Fruit fly (Drosophila melanogaster) whole organism, embryonic: ENCODE results near the gene Svil.

Experiments
- Atf6 ChIP-seq: fragments of 200-800 bp; sonication (Bioruptor generic); IDR thresholded peaks from 2 replicates; pipeline ENCODE4 v1.3.6; 2022; ENCODE audit warnings: missing biosample characterization, missing genetic modification characterization
- Awh ChIP-seq: fragments of 200-800 bp; sonication (Bioruptor generic); IDR thresholded peaks from 2 replicates; pipeline ENCODE4, ENCODE4 v1.3.6; 2022; ENCODE audit warnings: missing biosample characterization, missing genetic modification characterization
- CG10366 ChIP-seq: fragments of 200-800 bp; sonication (Bioruptor generic); IDR thresholded peaks from 2 replicates; pipeline ENCODE4 v1.3.6; 2022; ENCODE audit warnings: missing biosample characterization, missing genetic modification characterization
- CG10543 ChIP-seq: fragments of 200-800 bp; sonication (Bioruptor generic); optimal IDR thresholded peaks from 3 replicates; lab custom pipeline; 2017; ENCODE audit warnings: missing biosample characterization, mild to moderate bottlenecking, missing genetic modification characterization, moderate library complexity
- CG12104 ChIP-seq: fragments of 200-800 bp; sonication (Bioruptor generic); optimal IDR thresholded peaks from 3 replicates; lab custom pipeline; 2016; ENCODE audit warnings: missing biosample characterization, missing genetic modification characterization
- CG12659 ChIP-seq: fragments of 200-800 bp; sonication (Bioruptor generic); optimal IDR thresholded peaks from 3 replicates; lab custom pipeline; 2017; ENCODE audit warnings: mild to moderate bottlenecking, missing biosample characterization, missing genetic modification reagents, missing genetic modification characterization
- CG13775 ChIP-seq: fragments of 200-800 bp; sonication (Bioruptor generic); optimal IDR thresholded peaks from 3 replicates; lab custom pipeline; 2017; ENCODE audit warnings: missing biosample characterization, mild to moderate bottlenecking, missing genetic modification characterization
- CG14860 ChIP-seq: fragments of 200-800 bp; sonication (Bioruptor generic); IDR thresholded peaks from 3 replicates; pipeline ENCODE4 v1.3.6; 2022; ENCODE audit warnings: missing biosample characterization, missing genetic modification characterization; ENCODE audit not compliant: partially characterized antibody
- CG15514 ChIP-seq: fragments of 200-800 bp; sonication (Bioruptor generic); optimal IDR thresholded peaks from 3 replicates; lab custom pipeline; 2017; ENCODE audit warnings: missing biosample characterization, missing genetic modification characterization, mild to moderate bottlenecking, moderate library complexity, missing genetic modification reagents
- CG17361 ChIP-seq: fragments of 200-800 bp; sonication (Bioruptor generic); IDR thresholded peaks from 3 replicates; pipeline ENCODE4 v1.3.6; 2022; ENCODE audit warnings: missing biosample characterization, missing genetic modification characterization
- CG2116 ChIP-seq: fragments of 200-800 bp; sonication (Bioruptor generic); optimal IDR thresholded peaks from 3 replicates; lab custom pipeline; 2018; ENCODE audit warnings: missing biosample characterization, mild to moderate bottlenecking, missing genetic modification characterization
- CG2120 ChIP-seq: fragments of 200-800 bp; sonication (Bioruptor generic); optimal IDR thresholded peaks from 3 replicates; lab custom pipeline; 2016; ENCODE audit warnings: missing biosample characterization, missing genetic modification characterization
- CG4617 ChIP-seq: fragments of 200-800 bp; sonication (Bioruptor generic); optimal IDR thresholded peaks from 3 replicates; lab custom pipeline; 2016; ENCODE audit warnings: missing biosample characterization, missing genetic modification characterization, borderline replicate concordance
- CG6654 ChIP-seq: fragments of 200-800 bp; sonication (Bioruptor generic); optimal IDR thresholded peaks from 2 replicates; lab custom pipeline; 2017; ENCODE audit warnings: missing biosample characterization, mild to moderate bottlenecking, missing genetic modification characterization
- CG7928 ChIP-seq: fragments of 200-800 bp; sonication (Bioruptor generic); optimal IDR thresholded peaks from 2 replicates; lab custom pipeline; 2017; ENCODE audit warnings: missing biosample characterization, mild to moderate bottlenecking, missing genetic modification characterization
- CG8290 ChIP-seq, 3 experiments: fragments of 200-800 bp; sonication (Bioruptor generic); optimal IDR thresholded peaks; 2 replicates each; lab custom pipeline; 2016 to 2019; ENCODE audit warnings: missing biosample characterization in 3 of 3, missing genetic modification characterization in 3 of 3, mild to moderate bottlenecking in 2 of 3, moderate library complexity in 1 of 3
- CG8478 ChIP-seq: fragments of >200 bp; optimal IDR thresholded peaks from 2 replicates; lab custom pipeline; 2018
- CHES-1-like ChIP-seq: fragments of 200-800 bp; sonication (Bioruptor generic); optimal IDR thresholded peaks from 2 replicates; lab custom pipeline; 2016; ENCODE audit warnings: missing biosample characterization, missing genetic modification characterization
- E2f2 ChIP-seq: fragments of 200-800 bp; sonication (Bioruptor generic); IDR thresholded peaks from 2 replicates; pipeline ENCODE4 v1.3.6; 2022; ENCODE audit warnings: missing biosample characterization, missing genetic modification characterization
- ERR ChIP-seq: fragments of 200-800 bp; sonication (Bioruptor generic); optimal IDR thresholded peaks from 2 replicates; lab custom pipeline; 2016; ENCODE audit warnings: missing biosample characterization, missing genetic modification characterization
- Ets65A ChIP-seq: fragments of 200-800 bp; sonication (Bioruptor generic); peaks from one replicate; lab custom pipeline; 2016; ENCODE audit warnings: missing biosample characterization, missing genetic modification characterization
- Fer3 ChIP-seq: fragments of 200-800 bp; sonication (Bioruptor generic); optimal IDR thresholded peaks from 2 replicates; lab custom pipeline; 2018; ENCODE audit warnings: missing biosample characterization, mild to moderate bottlenecking, missing genetic modification characterization, moderate library complexity
- Hr3 ChIP-seq: fragments of 200-800 bp; sonication (Bioruptor generic); optimal IDR thresholded peaks from 3 replicates; lab custom pipeline; 2016; ENCODE audit warnings: missing biosample characterization, missing genetic modification characterization
- Mad ChIP-seq: fragments of 200-800 bp; sonication (Bioruptor generic); optimal IDR thresholded peaks from 2 replicates; lab custom pipeline; 2016; ENCODE audit warnings: missing biosample characterization, missing genetic modification characterization
- Med ChIP-seq: fragments of 200-800 bp; sonication (Bioruptor generic); peaks from one replicate; lab custom pipeline; 2016; ENCODE audit warnings: missing biosample characterization, missing genetic modification characterization, mild to moderate bottlenecking, inconsistent platforms, moderate library complexity
- Pdp1 ChIP-seq, 2 experiments: fragments of 200-800 bp; sonication (Bioruptor generic); optimal IDR thresholded peaks; 3 replicates each; lab custom pipeline; 2016; ENCODE audit warnings: missing biosample characterization in 2 of 2, missing genetic modification characterization in 2 of 2, mild to moderate bottlenecking in 1 of 2, moderate library complexity in 1 of 2
- Rx ChIP-seq: fragments of 200-800 bp; sonication (Bioruptor generic); IDR thresholded peaks from 2 replicates; pipeline ENCODE4 v1.3.6; 2022; ENCODE audit warnings: missing biosample characterization, missing genetic modification characterization
- Side ChIP-seq: fragments of 200-800 bp; sonication (Bioruptor generic); optimal IDR thresholded peaks from 2 replicates; lab custom pipeline; 2016; ENCODE audit warnings: missing biosample characterization, missing genetic modification characterization
- Spps ChIP-seq: fragments of 200-800 bp; sonication (Bioruptor generic); optimal IDR thresholded peaks from 2 replicates; lab custom pipeline; 2018; ENCODE audit warnings: missing biosample characterization, mild to moderate bottlenecking, missing genetic modification characterization
- abd-A ChIP-seq: fragments of 200-800 bp; sonication (Bioruptor generic); optimal IDR thresholded peaks from 3 replicates; lab custom pipeline; 2019; ENCODE audit warnings: missing biosample characterization, mild to moderate bottlenecking, missing genetic modification characterization, moderate library complexity
- chinmo ChIP-seq: fragments of 200-800 bp; sonication (Bioruptor generic); IDR thresholded peaks from 4 replicates; pipeline ENCODE4 v1.3.6; 2022; ENCODE audit warnings: missing biosample characterization, missing genetic modification characterization; ENCODE audit not compliant: partially characterized antibody
- chm ChIP-seq: fragments of 200-800 bp; sonication (Bioruptor generic); IDR thresholded peaks from 2 replicates; pipeline ENCODE4 v1.3.6; 2022; ENCODE audit warnings: missing biosample characterization, missing genetic modification characterization
- crol ChIP-seq: fragments of 200-800 bp; sonication (Bioruptor generic); IDR thresholded peaks from 2 replicates; pipeline ENCODE4 v1.3.6; 2022; ENCODE audit warnings: missing biosample characterization, missing genetic modification characterization
- dm ChIP-seq: fragments of 200-800 bp; sonication (Bioruptor generic); optimal IDR thresholded peaks from 3 replicates; lab custom pipeline; 2016; ENCODE audit warnings: missing biosample characterization, missing genetic modification characterization
- ems ChIP-seq: fragments of 200-800 bp; sonication (Bioruptor generic); optimal IDR thresholded peaks from 3 replicates; lab custom pipeline; 2016; ENCODE audit warnings: missing biosample characterization, missing genetic modification characterization
- grau ChIP-seq: fragments of 200-800 bp; optimal IDR thresholded peaks from 3 replicates; lab custom pipeline; 2019; ENCODE audit warnings: missing biosample characterization, mild to moderate bottlenecking, missing genetic modification characterization, moderate library complexity
- gsb-n ChIP-seq: fragments of 200-800 bp; sonication (Bioruptor generic); optimal IDR thresholded peaks from 3 replicates; lab custom pipeline; 2018; ENCODE audit warnings: missing biosample characterization, mild to moderate bottlenecking, missing genetic modification characterization
- inv ChIP-seq: fragments of 200-800 bp; sonication (Bioruptor generic); IDR thresholded peaks from 2 replicates; pipeline ENCODE4 v1.3.6; 2022; ENCODE audit warnings: missing biosample characterization, missing genetic modification characterization; ENCODE audit not compliant: partially characterized antibody
- nau ChIP-seq: fragments of 200-800 bp; sonication (Bioruptor generic); optimal IDR thresholded peaks from 3 replicates; lab custom pipeline; 2017; ENCODE audit warnings: missing biosample characterization, mild to moderate bottlenecking, missing genetic modification characterization, missing genetic modification reagents
- oc ChIP-seq: fragments of 200-800 bp; sonication (Bioruptor generic); optimal IDR thresholded peaks from 2 replicates; lab custom pipeline; 2018; ENCODE audit warnings: missing biosample characterization, mild to moderate bottlenecking, missing genetic modification characterization, moderate library complexity
- prd ChIP-seq, 3 experiments: fragments of >200 bp in 2 of 3; fragments of 200-800 bp in 1 of 3; sonication (Bioruptor generic) in 1 of 3; optimal IDR thresholded peaks in 2 of 3; IDR thresholded peaks in 1 of 3; 2 replicates in 2 of 3; 3 replicates in 1 of 3; pipeline versions ENCODE4 v1.3.6 to Lab custom; 2017 to 2022; ENCODE audit warnings: missing biosample characterization in 1 of 3, missing genetic modification characterization in 1 of 3
- tin ChIP-seq: fragments of 200-800 bp; sonication (Bioruptor generic); optimal IDR thresholded peaks from 3 replicates; lab custom pipeline; 2016; ENCODE audit warnings: missing biosample characterization, missing genetic modification characterization
- usp ChIP-seq: fragments of >200 bp; optimal IDR thresholded peaks from 2 replicates; lab custom pipeline; 2017; ENCODE audit warnings: missing biosample characterization, missing genetic modification characterization
- vfl ChIP-seq: fragments of 200-800 bp; sonication (Bioruptor generic); optimal IDR thresholded peaks from 2 replicates; lab custom pipeline; 2016; ENCODE audit warnings: missing biosample characterization, missing genetic modification characterization
- z ChIP-seq: fragments of 200-800 bp; sonication (Bioruptor generic); IDR thresholded peaks from 3 replicates; pipeline ENCODE4 v1.3.6; 2022; ENCODE audit warnings: missing biosample characterization, missing genetic modification characterization
- zen2 ChIP-seq: fragments of 200-800 bp; sonication (Bioruptor generic); IDR thresholded peaks from 3 replicates; pipeline ENCODE4 v1.3.6; 2022; ENCODE audit warnings: missing biosample characterization, missing genetic modification characterization; ENCODE audit not compliant: partially characterized antibody
- zfh1 ChIP-seq: fragments of 200-800 bp; sonication (Bioruptor generic); IDR thresholded peaks from 3 replicates; pipeline ENCODE4 v1.3.6; 2022; ENCODE audit warnings: missing biosample characterization, missing genetic modification characterization

Svil gene

DNA sequence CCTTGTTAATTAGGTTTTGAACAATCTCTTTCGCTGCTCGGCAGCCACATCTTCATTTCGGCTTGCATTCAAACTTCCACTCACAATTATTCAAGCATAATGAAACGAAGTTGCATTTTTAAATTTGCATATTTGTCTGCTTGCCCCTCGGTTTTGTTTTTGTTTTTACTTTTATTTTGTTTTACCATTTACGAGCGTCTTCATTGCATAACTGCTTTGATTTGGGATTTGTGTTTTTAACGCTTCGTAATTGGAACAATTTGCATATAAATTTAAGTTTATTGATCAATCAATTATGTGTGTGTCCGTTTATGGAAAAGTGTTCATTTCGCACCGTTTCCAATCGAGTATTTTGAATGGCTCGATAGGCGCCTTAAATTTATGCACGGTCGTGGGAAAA lies 45.3 kb downstream of the Svil start:
- TF ChIP-seq oc (tag; lab: Kevin White, UChicago) = peak; percentile 9
- no peak for TF ChIP-seq crol (GFP tag; lab: Robert Waterston, UW)
- 0 out of 2 replicates have a peak, but pooled peaks have one; percentile 48 for TF ChIP-seq Awh
- no peak for TF ChIP-seq gsb-n
- TF ChIP-seq Rx = no peak
- TF ChIP-seq CG10543 = no peak
- no peak for TF ChIP-seq CG8290 (GFP tag; optimal IDR thresholded peaks at IDR 0.05; lab: Kevin White, UChicago)
- no peak for TF ChIP-seq CG8290 (tag; optimal IDR thresholded peaks at IDR 0.05; lab: Kevin White, UChicago)
- TF ChIP-seq chinmo (GFP tag; lab: Robert Waterston, UW) = no peak
- peak; percentile 79 for TF ChIP-seq abd-A (tag; lab: Kevin White, UChicago)
- TF ChIP-seq Pdp1 (GFP tag; optimal IDR thresholded peaks at IDR 0.05; lab: Kevin White, UChicago) = peak in 1 of 2 experiments; percentile 66
- TF ChIP-seq ems (GFP tag; lab: Kevin White, UChicago) = no peak
- no peak for TF ChIP-seq dm (GFP tag; lab: Kevin White, UChicago)
- TF ChIP-seq CG8478 (lab: Kevin White, UChicago) = no peak
- TF ChIP-seq CG15514 (GFP tag; lab: Kevin White, UChicago) = peak; percentile 17
- no peak for TF ChIP-seq ERR (GFP tag; lab: Kevin White, UChicago)
- TF ChIP-seq CG13775 (GFP tag; lab: Kevin White, UChicago) = no peak
- TF ChIP-seq, all 482 proteins: peak for 5

DNA sequence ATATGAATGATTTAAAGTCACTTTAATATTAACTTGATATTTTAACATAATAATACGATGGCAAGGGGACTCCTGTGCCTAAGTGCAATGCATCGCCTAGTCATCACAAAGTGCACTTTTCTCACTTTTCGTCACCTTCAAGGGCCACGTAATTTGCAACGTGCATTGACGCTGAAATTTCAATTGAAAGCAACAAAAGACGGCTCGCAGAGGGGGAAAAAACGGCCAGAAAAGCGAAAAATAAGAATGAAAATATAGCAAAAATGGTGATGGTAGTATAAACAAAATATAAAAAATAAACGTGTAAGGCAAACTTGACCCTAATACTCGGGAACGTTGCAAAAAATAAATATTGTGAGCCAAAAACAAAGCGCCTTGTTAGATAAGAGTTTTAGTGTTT lies 46.1 kb downstream of the Svil start:
- TF ChIP-seq zfh1 (GFP tag; lab: Robert Waterston, UW) (no peak), CHES-1-like (GFP tag; lab: Kevin White, UChicago) (no peak), usp (GFP tag; lab: Kevin White, UChicago) (no peak), CG14860 (GFP tag; lab: Robert Waterston, UW) (no peak), z (GFP tag; lab: Robert Waterston, UW) (no peak), E2f2 (GFP tag; lab: Robert Waterston, UW) (no peak), Hr3 (GFP tag; lab: Kevin White, UChicago) (no peak), zen2 (GFP tag; lab: Robert Waterston, UW) (no peak), CG4617 (GFP tag; lab: Kevin White, UChicago) (no peak)

dm6 chr3L:2424094-2424493 lies 46.6 kb downstream of the Svil start:
- TF ChIP-seq nau (GFP tag; lab: Kevin White, UChicago) = no peak
- TF ChIP-seq Spps = no peak
- TF ChIP-seq Med (GFP tag; lab: Kevin White, UChicago) = peak; percentile 15
- no peak for TF ChIP-seq CG17361 (GFP tag; lab: Robert Waterston, UW)
- TF ChIP-seq grau (tag; lab: Kevin White, UChicago) = peak; percentile 9
- no peak for TF ChIP-seq Mad (GFP tag; lab: Kevin White, UChicago)
- peak; percentile 69 for TF ChIP-seq Ets65A (GFP tag; lab: Kevin White, UChicago)
- no peak for TF ChIP-seq prd (optimal IDR thresholded peaks at IDR 0.05; lab: Kevin White, UChicago)
- TF ChIP-seq prd (GFP tag; IDR thresholded peaks at IDR 0.05; lab: Robert Waterston, UW) = 0 out of 3 replicates have a peak, but pooled peaks have one; percentile 13

- TF ChIP-seq CG12104 (GFP tag; lab: Kevin White, UChicago) (no peak), tin (GFP tag; lab: Kevin White, UChicago) (no peak), CG6654 (GFP tag; lab: Kevin White, UChicago) (peak; percentile 90), chm (GFP tag; lab: Robert Waterston, UW) (no peak), CG10366 (GFP tag; lab: Robert Waterston, UW) (no peak), Side (GFP tag; lab: Kevin White, UChicago) (no peak), CG12659 (no peak), Ets65A (GFP tag; lab: Kevin White, UChicago) (peak; percentile 68), Fer3 (tag; lab: Kevin White, UChicago) (no peak), CG2116 (GFP tag; lab: Kevin White, UChicago) (no peak), vfl (no peak), CG2120 (no peak), inv (GFP tag; lab: Robert Waterston, UW) (0 out of 2 replicates have a peak, but pooled peaks have one; percentile 16), Atf6 (GFP tag; lab: Robert Waterston, UW) (no peak), CG7928 (GFP tag; lab: Kevin White, UChicago) (no peak)
These were observed 48.2 kb downstream of the Svil start for dm6 chr3L:2425687-2426086.
